Fruit fly (Drosophila melanogaster) whole organism, embryonic: ENCODE results near the gene CG12290.

Experiments used
- CG2129 ChIP-seq: fragments of 200-800 bp; sonication (Bioruptor generic); IDR thresholded peaks from 2 replicates; pipeline ENCODE4 v1.3.6; 2022; ENCODE audit warnings: missing biosample characterization, missing genetic modification characterization; ENCODE audit not compliant: partially characterized antibody
- Poxn ChIP-seq: fragments of 200-800 bp; sonication (Bioruptor generic); IDR thresholded peaks from 2 replicates; pipeline ENCODE4 v1.3.6; 2022; ENCODE audit warnings: missing biosample characterization, missing genetic modification characterization
- hth ChIP-seq: fragments of >200 bp; optimal IDR thresholded peaks from 2 replicates; lab custom pipeline; 2017; ENCODE audit warnings: inconsistent platforms
- repo ChIP-seq: fragments of 200-800 bp; sonication (Bioruptor generic); optimal IDR thresholded peaks from 2 replicates; lab custom pipeline; 2016; ENCODE audit warnings: missing biosample characterization, missing genetic modification characterization
- usp ChIP-seq: fragments of >200 bp; optimal IDR thresholded peaks from 2 replicates; lab custom pipeline; 2017; ENCODE audit warnings: missing biosample characterization, missing genetic modification characterization

- no peak for TF ChIP-seq hth (lab: Kevin White, UChicago)
- no peak for TF ChIP-seq repo (GFP tag; lab: Kevin White, UChicago)
- no peak for TF ChIP-seq Poxn (GFP tag; lab: Robert Waterston, UW)
- no peak for TF ChIP-seq CG2129 (GFP tag; lab: Robert Waterston, UW)
- TF ChIP-seq usp (GFP tag; lab: Kevin White, UChicago) = no peak
Measured at dm6 chr3R:26259863-26260262, 29.8 kb downstream of the CG12290 start.
